Fruit fly (Drosophila melanogaster) Kc167 (cell line): ENCODE results near the gene CG4789.

Source experiments
- Myc ChIP-seq: fragments of >200 bp; optimal IDR thresholded peaks from 2 replicates; lab custom pipeline; 2017; ENCODE audit warnings: missing external identifiers
- Sin3A ChIP-seq: fragments of >200 bp; optimal IDR thresholded peaks from 2 replicates; lab custom pipeline; 2018; ENCODE audit warnings: missing external identifiers
- h ChIP-seq: fragments of >200 bp; optimal IDR thresholded peaks from 3 replicates; lab custom pipeline; 2018; ENCODE audit warnings: missing external identifiers
- insv ChIP-seq: fragments of >200 bp; optimal IDR thresholded peaks from 3 replicates; lab custom pipeline; 2018; ENCODE audit warnings: missing external identifiers
- psq ChIP-seq: fragments of >200 bp; optimal IDR thresholded peaks from 2 replicates; lab custom pipeline; 2017; ENCODE audit warnings: missing external identifiers
- ttk ChIP-seq: sonication (Bioruptor generic); optimal IDR thresholded peaks from 2 replicates; lab custom pipeline; 2017; ENCODE audit warnings: missing external identifiers

dm6 chrX:16793129-16793748 is 7.5 kb upstream of the CG4789 start:
- TF ChIP-seq Sin3A (lab: Kevin White, UChicago), result no peak
- TF ChIP-seq psq (lab: Kevin White, UChicago), result no peak
- no peak for TF ChIP-seq ttk (lab: Kevin White, UChicago)
- TF ChIP-seq Myc (lab: Kevin White, UChicago), result no peak
- TF ChIP-seq h, result no peak
- no peak for TF ChIP-seq insv
